Worm (Caenorhabditis elegans): ENCODE measurements around the gene F47C12.7.

The F47C12.7 gene

DNA sequence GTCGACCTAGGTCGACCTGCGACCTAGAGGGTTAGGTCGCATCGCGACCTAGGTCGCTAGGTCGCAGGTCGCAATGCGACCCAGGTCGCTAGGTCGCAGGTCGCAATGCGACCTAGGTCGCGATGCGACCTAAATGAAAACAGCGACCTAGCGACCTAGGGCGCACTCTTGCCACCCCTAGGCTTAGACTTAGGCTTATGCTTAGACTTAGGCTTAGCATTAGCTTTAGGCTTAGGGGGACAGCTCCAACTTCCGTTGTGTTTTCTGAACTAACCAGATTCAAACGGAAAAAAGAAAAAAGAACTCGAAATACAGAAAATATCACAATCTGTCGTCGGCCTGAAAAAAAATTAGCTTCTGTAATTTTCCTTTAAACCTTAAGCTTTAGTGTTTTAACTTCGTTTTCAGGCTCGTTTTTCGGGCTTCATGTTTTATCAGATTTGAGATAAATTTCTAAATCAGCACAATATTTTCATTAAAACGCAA, 19.1 kb upstream of the F47C12.7 start (continued):
- 0 out of 2 replicates have a peak, but pooled peaks have one; percentile 13 for TF ChIP-seq pha-4 (GFP tag; IDR thresholded peaks at IDR 0.05)
- no peak for TF ChIP-seq pha-4 (tag; optimal IDR thresholded peaks at IDR 0.05)
- TF ChIP-seq R02D3.7 (tag; optimal IDR thresholded peaks at IDR 0.05), result no peak
- no peak for TF ChIP-seq duxl-1 (tag; optimal IDR thresholded peaks at IDR 0.05; ENCODE audit: poor library complexity)
- no peak for TF ChIP-seq ceh-28 (tag; optimal IDR thresholded peaks at IDR 0.05)
- TF ChIP-seq ceh-82 (tag; optimal IDR thresholded peaks at IDR 0.05), result no peak
- no peak for TF ChIP-seq hlh-30 (tag; optimal IDR thresholded peaks at IDR 0.05; ENCODE audit: insufficient read depth)
- no peak for TF ChIP-seq nhr-237 (tag; optimal IDR thresholded peaks at IDR 0.05)
- no peak for TF ChIP-seq mdl-1 (tag; optimal IDR thresholded peaks at IDR 0.05)
- TF ChIP-seq dmd-6 (GFP tag; IDR thresholded peaks at IDR 0.05), result peak; percentile 14; the same call in 1 of the 2 replicates
- TF ChIP-seq ZK546.5 (tag; optimal IDR thresholded peaks at IDR 0.05), result no peak
- TF ChIP-seq T20F7.1 (GFP tag; optimal IDR thresholded peaks at IDR 0.05), result no peak
- no peak for TF ChIP-seq egl-27 (tag; optimal IDR thresholded peaks at IDR 0.05)
- TF ChIP-seq ztf-7 (tag; optimal IDR thresholded peaks at IDR 0.05), result no peak
- TF ChIP-seq mep-1 (tag; optimal IDR thresholded peaks at IDR 0.05), result no peak
- no peak for TF ChIP-seq pqm-1 (tag; optimal IDR thresholded peaks at IDR 0.05)
- no peak for TF ChIP-seq zip-11 (GFP tag; IDR thresholded peaks at IDR 0.05)
- TF ChIP-seq tra-1 (GFP tag; IDR thresholded peaks at IDR 0.05), result no peak
- TF ChIP-seq lir-3 (tag; optimal IDR thresholded peaks at IDR 0.05), result no peak
- no peak for TF ChIP-seq lin-1 (GFP tag; IDR thresholded peaks at IDR 0.05)
- no peak for TF ChIP-seq hif-1 (tag; optimal IDR thresholded peaks at IDR 0.05)
- TF ChIP-seq snpc-1.2 (GFP tag; IDR thresholded peaks at IDR 0.05), result no peak
- TF ChIP-seq lin-29 (GFP tag; IDR thresholded peaks at IDR 0.05), result no peak
- no peak; the same call in 1 of the 2 replicates for TF ChIP-seq hmg-1.1 (GFP tag; IDR thresholded peaks at IDR 0.05)
- TF ChIP-seq skn-1 (tag; optimal IDR thresholded peaks at IDR 0.05), result no peak
- no peak for TF ChIP-seq madf-9 (GFP tag; conservative IDR thresholded peaks at IDR 0.05)

DNA sequence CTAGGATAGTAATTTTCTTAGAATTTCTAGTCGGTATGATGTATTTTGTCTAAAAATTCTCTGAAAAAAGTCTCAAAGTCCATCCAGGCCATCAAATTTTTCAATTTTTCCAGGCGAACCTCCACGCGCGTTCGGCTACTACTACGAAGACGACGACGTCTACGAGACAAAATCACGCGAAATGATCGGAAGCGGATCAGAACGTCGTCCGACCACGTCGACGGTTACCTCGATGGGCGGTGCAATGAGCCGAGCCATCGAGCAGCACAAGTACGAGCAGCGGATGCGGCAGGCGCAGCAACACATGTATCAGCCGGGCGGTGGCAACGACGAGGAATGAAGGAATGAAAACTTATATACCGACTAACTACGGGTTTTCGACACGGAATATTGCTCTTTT, 18.3 kb upstream of the F47C12.7 start:
- TF ChIP-seq ceh-82 (tag; optimal IDR thresholded peaks at IDR 0.05) (no peak), egl-43 (GFP tag; IDR thresholded peaks at IDR 0.05) (peak; percentile 10; the same call in 1 of the 2 replicates), set-16 (GFP tag; IDR thresholded peaks at IDR 0.05) (peak; percentile 67), F26F4.8 (GFP tag; conservative IDR thresholded peaks at IDR 0.05) (no peak)

DNA sequence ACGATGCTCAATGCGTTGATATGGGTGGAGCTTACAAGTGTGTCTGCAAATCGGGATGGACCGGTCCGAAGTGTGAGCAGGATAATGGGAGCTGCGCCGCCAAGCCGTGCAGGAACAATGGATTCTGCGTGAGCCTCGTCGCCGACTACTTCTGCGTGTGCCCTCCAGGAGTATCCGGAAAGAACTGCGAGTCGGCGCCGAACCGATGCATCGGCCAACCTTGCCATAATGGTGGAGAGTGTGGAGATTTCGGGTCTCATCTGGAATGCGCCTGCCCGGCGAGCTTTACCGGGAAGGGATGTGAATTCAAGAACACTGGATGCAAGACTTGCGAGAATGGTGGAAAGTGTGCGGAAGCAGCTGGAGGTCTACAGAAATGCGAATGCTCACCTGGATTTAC, 14.6 kb upstream of the F47C12.7 start:
- TF ChIP-seq unc-62 (GFP tag; optimal IDR thresholded peaks at IDR 0.05 in 1 of 2) (peak in 1 of 2 experiments; percentile 7), unc-62 (tag; optimal IDR thresholded peaks at IDR 0.05) (no peak), gei-8 (GFP tag; optimal IDR thresholded peaks at IDR 0.05) (no peak), set-16 (GFP tag; IDR thresholded peaks at IDR 0.05) (peak; percentile 75)

DNA sequence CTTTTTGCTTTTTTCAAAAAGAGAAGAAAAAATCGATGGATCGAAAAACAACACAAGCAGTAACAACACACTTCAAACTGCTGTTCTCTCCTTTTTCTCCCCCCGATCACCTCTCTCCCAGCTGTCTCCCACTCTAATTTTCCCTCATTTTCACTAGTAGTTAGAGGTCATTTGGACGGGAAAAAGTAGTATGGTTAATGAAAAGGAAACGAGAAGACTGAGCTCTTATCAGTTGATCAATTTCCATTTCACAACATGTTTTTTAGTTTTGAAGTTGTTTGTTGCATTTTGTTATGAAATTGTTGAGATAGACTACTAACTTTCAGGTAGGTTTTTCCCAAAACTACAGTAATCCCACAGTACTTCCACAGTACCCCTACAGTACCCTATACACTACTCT, 13.2 kb upstream of the F47C12.7 start:
- TF ChIP-seq zip-2 (tag; optimal IDR thresholded peaks at IDR 0.05), result no peak
- TF ChIP-seq T20F7.1 (GFP tag; optimal IDR thresholded peaks at IDR 0.05), result no peak
- TF ChIP-seq nhr-42 (GFP tag; IDR thresholded peaks at IDR 0.05), result no peak
- no peak for TF ChIP-seq nhr-6 (tag; optimal IDR thresholded peaks at IDR 0.05)
- TF ChIP-seq dve-1 (tag; optimal IDR thresholded peaks at IDR 0.05; ENCODE audit: insufficient read depth), result no peak
- no peak for TF ChIP-seq nhr-111 (GFP tag; optimal IDR thresholded peaks at IDR 0.05)
- no peak for TF ChIP-seq ceh-28 (tag; optimal IDR thresholded peaks at IDR 0.05)
- TF ChIP-seq mdl-1 (tag; optimal IDR thresholded peaks at IDR 0.05), result no peak
- peak; percentile 65 for TF ChIP-seq nhr-28 (tag; optimal IDR thresholded peaks at IDR 0.05)
- TF ChIP-seq daf-16 (GFP tag; optimal IDR thresholded peaks at IDR 0.05), result no peak
- TF ChIP-seq daf-16 (tag; optimal IDR thresholded peaks at IDR 0.05), result peak; percentile 63
- no peak for TF ChIP-seq ama-1 (optimal IDR thresholded peaks at IDR 0.05)
- no peak for TF ChIP-seq aly-2 (tag; optimal IDR thresholded peaks at IDR 0.05)
- TF ChIP-seq hlh-30 (tag; optimal IDR thresholded peaks at IDR 0.05; ENCODE audit: insufficient read depth), result no peak
- TF ChIP-seq daf-8 (GFP tag; IDR thresholded peaks at IDR 0.05), result no peak
- no peak for TF ChIP-seq Y5F2A.4 (GFP tag; optimal IDR thresholded peaks at IDR 0.05)
- no peak for TF ChIP-seq zag-1 (tag; optimal IDR thresholded peaks at IDR 0.05)
- TF ChIP-seq dmd-6 (GFP tag; IDR thresholded peaks at IDR 0.05), result no peak
- TF ChIP-seq unc-62 (GFP tag; optimal IDR thresholded peaks at IDR 0.05 in 1 of 2), result peak in 1 of 2 experiments; percentile 73
- no peak for TF ChIP-seq unc-62 (tag; optimal IDR thresholded peaks at IDR 0.05)
- TF ChIP-seq nhr-77 (tag; optimal IDR thresholded peaks at IDR 0.05), result peak; percentile 15
- no peak for TF ChIP-seq saeg-2 (GFP tag; IDR thresholded peaks at IDR 0.05)
- TF ChIP-seq skn-1 (tag; optimal IDR thresholded peaks at IDR 0.05), result no peak
- no peak for TF ChIP-seq spr-3 (GFP tag; optimal IDR thresholded peaks at IDR 0.05)

Measured in whole organism, L4 larva.